Fruit fly (Drosophila melanogaster): ENCODE results near the gene Nup133.

The Nup133 gene

dm6 chr3R:22690311-22690710 is at the start of gene Nup133, which contains the start of gene wfs1:
TSS of gene Nup133 (plus strand) at chr3R:22690607.
TSS of gene wfs1 (minus strand) at chr3R:22690380.
- no peak for TF ChIP-seq sens-2 (GFP tag; IDR thresholded peaks at IDR 0.05)
- no peak for TF ChIP-seq pum (GFP tag; optimal IDR thresholded peaks at IDR 0.05)
- no peak for TF ChIP-seq vfl (GFP tag; optimal IDR thresholded peaks at IDR 0.05)
- peak; percentile 72 for TF ChIP-seq HLH3B (GFP tag; IDR thresholded peaks at IDR 0.05)
- TF ChIP-seq Lpt (GFP tag; optimal IDR thresholded peaks at IDR 0.05) = no peak
- TF ChIP-seq CG6175 (GFP tag; IDR thresholded peaks at IDR 0.05) = no peak
- peak; percentile 53 for TF ChIP-seq CG2120 (GFP tag; optimal IDR thresholded peaks at IDR 0.05)
- TF ChIP-seq CG6854 (GFP tag; optimal IDR thresholded peaks at IDR 0.05) = no peak
- no peak for TF ChIP-seq NK7.1 (GFP tag; optimal IDR thresholded peaks at IDR 0.05)
- TF ChIP-seq CG32772 (GFP tag; IDR thresholded peaks at IDR 0.05) = peak; percentile 53; the same call in 1 of the 2 replicates
- TF ChIP-seq Dref (GFP tag; IDR thresholded peaks at IDR 0.05) = peak; percentile 80
- TF ChIP-seq CG2199 (GFP tag; IDR thresholded peaks at IDR 0.05) = no peak
- no peak for TF ChIP-seq Mes4 (GFP tag; optimal IDR thresholded peaks at IDR 0.05)
- TF ChIP-seq Xbp1 (GFP tag; optimal IDR thresholded peaks at IDR 0.05) = peak; percentile 72
- peak; percentile 59 for TF ChIP-seq CG12155 (GFP tag; optimal IDR thresholded peaks at IDR 0.05)
- peak; percentile 20 to 86 for TF ChIP-seq Hr51 (GFP tag; optimal IDR thresholded peaks at IDR 0.05)
- peak; percentile 86 for TF ChIP-seq CG33557 (GFP tag; optimal IDR thresholded peaks at IDR 0.05)
- peak; percentile 13; the same call in 1 of the 3 replicates for TF ChIP-seq croc (GFP tag; conservative IDR thresholded peaks at IDR 0.05)
- no peak for TF ChIP-seq CG11504 (tag; optimal IDR thresholded peaks at IDR 0.05)
- TF ChIP-seq CG8944 (GFP tag; optimal IDR thresholded peaks at IDR 0.05) = no peak
- peak; percentile 65; the same call in 2 of the 3 replicates for TF ChIP-seq zfh1 (GFP tag; IDR thresholded peaks at IDR 0.05)
- peak; percentile 65 for TF ChIP-seq CG7372 (GFP tag; IDR thresholded peaks at IDR 0.05)
- peak; percentile 65 for TF ChIP-seq E2f1 (GFP tag; IDR thresholded peaks at IDR 0.05)
- 0 out of 4 replicates have a peak, but pooled peaks have one; percentile 69 for TF ChIP-seq chinmo (GFP tag; IDR thresholded peaks at IDR 0.05; ENCODE audit: partially characterized antibody)
- TF ChIP-seq CG13123 (GFP tag; optimal IDR thresholded peaks at IDR 0.05) = peak; percentile 76
- TF ChIP-seq CG14014 (GFP tag; IDR thresholded peaks at IDR 0.05) = peak; percentile 79
- peak; percentile 84 for TF ChIP-seq CG13775 (GFP tag; optimal IDR thresholded peaks at IDR 0.05)
- no peak for TF ChIP-seq CTCF (GFP tag; optimal IDR thresholded peaks at IDR 0.05)
- 0 out of 3 replicates have a peak, but pooled peaks have one; percentile 48 for TF ChIP-seq C15 (GFP tag; IDR thresholded peaks at IDR 0.05)
- TF ChIP-seq CG10209 (GFP tag; optimal IDR thresholded peaks at IDR 0.05) = peak; percentile 73
- no peak for TF ChIP-seq dimm (GFP tag; IDR thresholded peaks at IDR 0.05)
- peak; percentile 18; the same call in 1 of the 2 replicates for TF ChIP-seq CG31224 (GFP tag; IDR thresholded peaks at IDR 0.05)
- peak; percentile 63; the same call in 2 of the 3 replicates for TF ChIP-seq CG34422 (GFP tag; IDR thresholded peaks at IDR 0.05)
- peak; percentile 62; the same call in 1 of the 3 replicates for TF ChIP-seq dysf (GFP tag; IDR thresholded peaks at IDR 0.05)
- TF ChIP-seq tup (GFP tag; optimal IDR thresholded peaks at IDR 0.05) = no peak
- TF ChIP-seq pita (GFP tag; optimal IDR thresholded peaks at IDR 0.05) = no peak
- TF ChIP-seq CoRest (tag; optimal IDR thresholded peaks at IDR 0.05) = peak; percentile 91
- TF ChIP-seq Nf-YB (GFP tag; optimal IDR thresholded peaks at IDR 0.05) = peak; percentile 61
- peak; percentile 56 for TF ChIP-seq CG9437 (GFP tag; optimal IDR thresholded peaks at IDR 0.05)
- peak; percentile 55; the same call in 1 of the 2 replicates for TF ChIP-seq ato (GFP tag; IDR thresholded peaks at IDR 0.05; ENCODE audit: partially characterized antibody)
- peak; percentile 82 for TF ChIP-seq CG12659 (GFP tag; optimal IDR thresholded peaks at IDR 0.05)
- TF ChIP-seq CrebB (tag; optimal IDR thresholded peaks at IDR 0.05) = peak; percentile 28
- TF ChIP-seq tin (GFP tag; optimal IDR thresholded peaks at IDR 0.05) = peak; percentile 70
- no peak for TF ChIP-seq luna (GFP tag; optimal IDR thresholded peaks at IDR 0.05)
- TF ChIP-seq Oli (tag; optimal IDR thresholded peaks at IDR 0.05) = peak; percentile 66
- TF ChIP-seq CG15479 (GFP tag; optimal IDR thresholded peaks at IDR 0.05) = peak; percentile 86
- TF ChIP-seq trem (tag; optimal IDR thresholded peaks at IDR 0.05) = peak; percentile 91
- TF ChIP-seq aop (GFP tag; IDR thresholded peaks at IDR 0.05) = no peak
- peak; percentile 69 for TF ChIP-seq CG6689 (GFP tag; IDR thresholded peaks at IDR 0.05)
- peak; percentile 49 for TF ChIP-seq CG18619 (GFP tag; optimal IDR thresholded peaks at IDR 0.05)
- TF ChIP-seq Doc3 (GFP tag; IDR thresholded peaks at IDR 0.05; ENCODE audit: partially characterized antibody) = peak; percentile 84
- TF ChIP-seq kay (GFP tag; optimal IDR thresholded peaks at IDR 0.05) = peak; percentile 55
